Fruit fly (Drosophila melanogaster): ENCODE data around the gene CG7950.
A peak's percentile ranks its signal among the peaks of the same experiment; 100 is the strongest.

Gene CG7950

DNA sequence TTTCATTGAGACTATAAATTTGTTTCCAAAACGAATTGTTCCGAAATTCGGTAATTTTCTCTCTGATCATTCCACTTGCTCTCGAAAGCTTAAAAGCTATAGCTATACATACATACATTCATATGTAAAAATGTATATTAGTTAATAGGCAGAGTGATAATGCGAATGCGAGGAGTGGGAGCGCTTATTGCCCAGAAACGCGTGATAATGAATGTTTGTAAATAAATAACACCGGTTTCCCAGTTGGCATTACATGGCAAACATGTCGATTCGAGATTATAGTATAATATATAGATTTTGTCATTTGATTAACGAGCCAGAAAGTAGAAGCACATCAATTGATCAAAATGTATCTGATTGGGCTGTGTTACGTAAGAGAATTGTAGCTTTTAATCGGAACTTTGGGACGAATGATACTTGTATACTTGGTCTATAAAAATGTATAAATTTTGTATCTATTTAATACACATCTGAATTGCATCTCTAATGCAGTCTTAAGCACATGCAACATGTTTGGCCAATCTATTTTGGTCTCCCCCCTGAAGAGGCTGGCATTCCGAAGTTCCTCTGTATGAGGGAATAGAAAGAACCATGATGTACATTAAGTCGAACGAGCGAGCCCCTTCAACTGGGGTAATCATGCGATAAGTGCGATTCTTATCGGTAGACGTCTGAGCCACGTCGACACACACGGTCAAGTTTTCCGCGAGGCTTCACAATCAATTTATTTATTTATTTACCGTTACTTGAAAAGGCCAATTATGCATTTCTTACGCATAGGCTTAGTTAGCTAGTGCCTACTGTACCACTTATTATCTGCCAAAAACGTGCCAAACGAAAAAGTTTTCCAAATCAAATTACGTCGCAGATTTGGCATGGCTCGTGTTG is 43.8 kb upstream of the CG7950 start (continued):
- TF ChIP-seq Xbp1 (GFP tag; optimal IDR thresholded peaks at IDR 0.05) = peak; percentile 18
- no peak for TF ChIP-seq Hmx (GFP tag; optimal IDR thresholded peaks at IDR 0.05)
- TF ChIP-seq abd-A (tag; optimal IDR thresholded peaks at IDR 0.05) = no peak
- peak; percentile 19 for TF ChIP-seq lilli (GFP tag; optimal IDR thresholded peaks at IDR 0.05)
- no peak for TF ChIP-seq Six4 (GFP tag; optimal IDR thresholded peaks at IDR 0.05)
- 0 out of 2 replicates have a peak, but pooled peaks have one; percentile 16 for TF ChIP-seq CG32772 (GFP tag; IDR thresholded peaks at IDR 0.05)
- TF ChIP-seq bcd (GFP tag; optimal IDR thresholded peaks at IDR 0.05) = peak; percentile 23
- peak; percentile 35 for TF ChIP-seq Fer3 (tag; optimal IDR thresholded peaks at IDR 0.05)
- no peak for TF ChIP-seq dmrt11E (tag; optimal IDR thresholded peaks at IDR 0.05)
- peak; percentile 28 for TF ChIP-seq CG9727 (GFP tag; optimal IDR thresholded peaks at IDR 0.05)
- no peak for TF ChIP-seq hkb (optimal IDR thresholded peaks at IDR 0.05)
- TF ChIP-seq hkb (GFP tag; IDR thresholded peaks at IDR 0.05) = peak; percentile 47
- TF ChIP-seq crol (GFP tag; IDR thresholded peaks at IDR 0.05) = no peak
- TF ChIP-seq Hmr (GFP tag; optimal IDR thresholded peaks at IDR 0.05) = peak; percentile 11
- TF ChIP-seq HHEX (GFP tag; optimal IDR thresholded peaks at IDR 0.05) = no peak
- TF ChIP-seq exex (tag; optimal IDR thresholded peaks at IDR 0.05) = peak; percentile 64
- TF ChIP-seq grn (GFP tag; optimal IDR thresholded peaks at IDR 0.05) = peak; percentile 71
- no peak for TF ChIP-seq inv (GFP tag; IDR thresholded peaks at IDR 0.05; ENCODE audit: partially characterized antibody)
- TF ChIP-seq Hand (GFP tag; optimal IDR thresholded peaks at IDR 0.05) = no peak
- no peak for TF ChIP-seq pnt (GFP tag; optimal IDR thresholded peaks at IDR 0.05)
- TF ChIP-seq sens (GFP tag) = peak; percentile 59
- TF ChIP-seq CG12942 (GFP tag; optimal IDR thresholded peaks at IDR 0.05) = no peak
- no peak for TF ChIP-seq CG43689 (GFP tag; IDR thresholded peaks at IDR 0.05)
- TF ChIP-seq CG9932 (GFP tag; IDR thresholded peaks at IDR 0.05) = peak; percentile 73
- TF ChIP-seq Dip3 (GFP tag; optimal IDR thresholded peaks at IDR 0.05) = no peak
- 0 out of 2 replicates have a peak, but pooled peaks have one; percentile 19 for TF ChIP-seq H2.0 (GFP tag; IDR thresholded peaks at IDR 0.05)
- peak; percentile 85 for TF ChIP-seq CG10274 (GFP tag; optimal IDR thresholded peaks at IDR 0.05)
- peak; percentile 46 for TF ChIP-seq Meics (GFP tag; optimal IDR thresholded peaks at IDR 0.05)
- peak; percentile 23; the same call in 1 of the 2 replicates for TF ChIP-seq ranshi (GFP tag; IDR thresholded peaks at IDR 0.05)
- no peak for TF ChIP-seq Awh (GFP tag; IDR thresholded peaks at IDR 0.05)
- TF ChIP-seq esg (GFP tag; conservative IDR thresholded peaks at IDR 0.05) = no peak
- peak; percentile 56 for TF ChIP-seq lab (GFP tag; optimal IDR thresholded peaks at IDR 0.05)
- TF ChIP-seq stc (GFP tag; IDR thresholded peaks at IDR 0.05) = 0 out of 2 replicates have a peak, but pooled peaks have one; percentile 25
- no peak for TF ChIP-seq BEAF-32 (GFP tag; optimal IDR thresholded peaks at IDR 0.05)
- TF ChIP-seq Gug (GFP tag; IDR thresholded peaks at IDR 0.05) = 0 out of 4 replicates have a peak, but pooled peaks have one; percentile 20
- TF ChIP-seq row (GFP tag; IDR thresholded peaks at IDR 0.05) = peak; percentile 49
- peak; percentile 27 for TF ChIP-seq CG34376 (GFP tag; optimal IDR thresholded peaks at IDR 0.05)
- TF ChIP-seq sisA (GFP tag; IDR thresholded peaks at IDR 0.05) = no peak; the same call in 1 of the 2 replicates
- TF ChIP-seq B-H2 (GFP tag; optimal IDR thresholded peaks at IDR 0.05) = no peak
- 0 out of 2 replicates have a peak, but pooled peaks have one; percentile 5 for TF ChIP-seq Xrp1 (GFP tag; IDR thresholded peaks at IDR 0.05)
- TF ChIP-seq toy (GFP tag; IDR thresholded peaks at IDR 0.05) = 0 out of 2 replicates have a peak, but pooled peaks have one; percentile 11
- peak; percentile 68; the same call in 1 of the 2 replicates for TF ChIP-seq rib (GFP tag; IDR thresholded peaks at IDR 0.05)
- TF ChIP-seq CG9817 (tag; optimal IDR thresholded peaks at IDR 0.05) = no peak
- TF ChIP-seq CG7271 (tag; optimal IDR thresholded peaks at IDR 0.05) = no peak
- TF ChIP-seq CG33557 (GFP tag; optimal IDR thresholded peaks at IDR 0.05) = no peak
- no peak for TF ChIP-seq CG1647 (GFP tag; optimal IDR thresholded peaks at IDR 0.05)
- peak; percentile 18 for TF ChIP-seq CG10543 (GFP tag; optimal IDR thresholded peaks at IDR 0.05)
- peak; percentile 11 for TF ChIP-seq CG12659 (GFP tag; optimal IDR thresholded peaks at IDR 0.05)
- 0 out of 2 replicates have a peak, but pooled peaks have one; percentile 39 for TF ChIP-seq CG11085 (GFP tag; IDR thresholded peaks at IDR 0.05)
